Worm (Caenorhabditis elegans) whole organism, L4/young adult: Measurements from ENCODE around the gene frm-5.1.
"Not testable (repeated sequence)": the region's sequence is repeated elsewhere in the genome, so short reads cannot be mapped to it uniquely, and the experiment has no call there.

Experiments used
- W03F9.2 ChIP-seq: fragments of 150-350 bp; optimal IDR thresholded peaks from 2 replicates; lab custom pipeline; 2014; ENCODE audit warnings: missing biosample characterization, missing genetic modification characterization
- dao-5 ChIP-seq: sonication (generic microtip); optimal IDR thresholded peaks from 2 replicates; lab custom pipeline; 2016; ENCODE audit warnings: missing genotype, missing genetic modification characterization, moderate library complexity, missing compliant biosample characterization
- him-1 ChIP-seq: sonication (generic microtip); optimal IDR thresholded peaks from 2 replicates; lab custom pipeline; 2016; ENCODE audit warnings: missing genotype, missing genetic modification reagents, missing genetic modification characterization, missing compliant biosample characterization

frm-5.1 gene

DNA sequence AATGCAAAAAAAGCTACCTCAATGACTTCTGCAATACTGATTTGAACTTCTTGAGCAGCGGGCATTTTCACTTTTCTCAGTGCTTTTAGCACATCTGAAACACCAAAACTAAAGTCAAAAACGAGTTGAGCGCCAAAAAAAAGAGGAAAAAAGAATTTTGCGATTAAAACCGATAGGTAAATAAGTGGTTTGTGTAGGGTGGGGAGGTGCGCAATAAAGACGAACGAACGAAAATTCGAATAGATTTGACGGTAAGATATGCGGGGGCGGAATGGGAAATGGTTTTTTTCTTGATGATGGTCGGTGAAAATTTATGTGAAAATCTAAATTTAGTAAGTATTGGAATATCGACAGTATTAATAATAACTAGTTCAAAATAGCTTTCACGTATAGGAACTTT is at the start of gene frm-5.1:
TSS of gene frm-5.1 (minus strand) at position 101 of the 400 bp plus-strand sequence.
- TF ChIP-seq dao-5 (no peak), W03F9.2 (tag; lab: Kevin White, UChicago) (no peak), him-1 (tag; lab: Kevin White, UChicago) (no peak)

- no peak for TF ChIP-seq dao-5
- no peak for TF ChIP-seq him-1 (tag; lab: Kevin White, UChicago)
- no peak for TF ChIP-seq W03F9.2 (tag; lab: Kevin White, UChicago)
Measured at ce11 chrIV:97681-98080, 49.0 kb upstream of the frm-5.1 start.

DNA sequence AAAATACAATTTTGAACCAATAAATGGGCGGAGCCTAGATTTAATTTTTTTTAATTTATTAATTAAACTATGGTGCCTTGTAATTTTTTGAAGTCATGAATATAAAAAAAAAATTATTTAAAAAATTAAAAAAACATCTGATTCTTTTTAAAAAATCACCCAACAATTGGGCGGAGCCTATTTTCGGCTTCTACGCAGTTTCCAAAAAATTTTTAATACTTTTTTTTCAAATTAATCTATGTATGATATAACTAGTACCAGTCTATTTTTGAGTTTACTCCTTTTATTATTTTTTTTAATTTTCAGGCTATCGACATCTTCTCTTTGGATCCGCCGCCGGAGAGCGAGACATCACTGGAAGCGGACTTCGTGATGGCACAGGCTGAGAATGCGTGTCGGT is 43.0 kb upstream of the frm-5.1 start, which contains the start of gene tpa-1:
TSS of gene tpa-1 (plus strand) at position 301 of the 400 bp plus-strand sequence.
- no peak for TF ChIP-seq him-1 (tag; lab: Kevin White, UChicago)
- no peak for TF ChIP-seq W03F9.2 (tag; lab: Kevin White, UChicago)
- TF ChIP-seq dao-5 = no peak

DNA sequence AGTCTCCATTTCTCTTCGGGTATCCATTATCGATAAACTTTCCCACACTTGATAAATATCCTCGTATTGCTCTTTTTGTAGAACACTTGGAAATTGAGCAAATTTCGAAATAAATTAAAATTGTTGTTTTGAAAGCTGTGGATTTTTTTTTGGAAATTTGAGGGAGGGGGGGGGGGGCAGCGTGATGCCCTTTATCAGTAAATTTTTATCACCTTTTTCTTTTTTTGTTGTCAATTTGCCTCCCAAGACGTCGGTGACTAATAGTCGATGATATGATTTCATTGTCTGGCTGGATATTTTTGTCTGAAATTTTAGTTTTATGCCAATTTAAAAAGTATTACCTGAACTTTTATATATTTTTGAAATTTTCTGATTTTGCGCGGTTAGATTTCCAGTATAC is 41.3 kb upstream of the frm-5.1 start, which contains the start of gene scl-23:
TSS of gene scl-23 (minus strand) at position 101 of the 400 bp plus-strand sequence.
- no peak for TF ChIP-seq dao-5
- TF ChIP-seq W03F9.2 (tag; lab: Kevin White, UChicago) = no peak
- TF ChIP-seq him-1 (tag; lab: Kevin White, UChicago) = no peak

ce11 chrIV:86744-87143 is 38.1 kb upstream of the frm-5.1 start:
- no peak for TF ChIP-seq dao-5
- no peak for TF ChIP-seq W03F9.2 (tag; lab: Kevin White, UChicago)
- TF ChIP-seq him-1 (tag; lab: Kevin White, UChicago) = no peak

- no peak for TF ChIP-seq him-1 (tag; lab: Kevin White, UChicago)
- no peak for TF ChIP-seq W03F9.2 (tag; lab: Kevin White, UChicago)
- no peak for TF ChIP-seq dao-5
Measured at ce11 chrIV:82309-82708, 33.6 kb upstream of the frm-5.1 start.

- TF ChIP-seq him-1 (tag; lab: Kevin White, UChicago) (no peak), dao-5 (no peak), W03F9.2 (tag; lab: Kevin White, UChicago) (no peak)
Measured at ce11 chrIV:81428-81827, 32.7 kb upstream of the frm-5.1 start.

- TF ChIP-seq W03F9.2 (tag; lab: Kevin White, UChicago) = no peak
- TF ChIP-seq dao-5 = no peak
Measured at ce11 chrIV:80943-81342, 32.3 kb upstream of the frm-5.1 start.

DNA sequence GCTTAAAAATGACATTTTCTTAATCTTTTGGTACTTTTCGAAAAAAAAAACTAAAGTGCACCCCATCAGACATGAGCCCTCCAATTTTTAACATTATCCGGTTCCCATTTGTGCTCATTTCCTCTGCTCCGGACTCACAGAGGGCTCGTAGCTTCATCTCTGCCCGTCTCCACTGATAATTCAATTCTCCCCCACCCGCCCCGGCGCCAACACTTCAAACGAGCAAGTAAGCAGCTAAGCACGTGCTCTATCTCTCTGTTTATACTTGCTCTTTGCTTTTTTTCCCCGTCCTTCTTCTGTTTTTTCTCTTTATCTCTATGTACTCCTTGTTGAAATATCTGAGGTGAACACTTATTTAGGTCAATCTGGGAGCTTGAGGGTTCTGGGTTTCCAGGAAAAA is 30.5 kb upstream of the frm-5.1 start, which contains the start of gene T05C7.9:
TSS of gene T05C7.9 (plus strand) at position 72 of the 400 bp plus-strand sequence.
- no peak for TF ChIP-seq him-1 (tag; lab: Kevin White, UChicago)
- TF ChIP-seq W03F9.2 (tag; lab: Kevin White, UChicago) = no peak
- no peak for TF ChIP-seq dao-5

- TF ChIP-seq dao-5 (no peak), him-1 (tag; lab: Kevin White, UChicago) (no peak), W03F9.2 (tag; lab: Kevin White, UChicago) (no peak)
Measured at ce11 chrIV:78206-78605, 29.5 kb upstream of the frm-5.1 start.

- no peak for TF ChIP-seq dao-5
- no peak for TF ChIP-seq W03F9.2 (tag; lab: Kevin White, UChicago)
- no peak for TF ChIP-seq him-1 (tag; lab: Kevin White, UChicago)
Measured at ce11 chrIV:77421-77820, 28.7 kb upstream of the frm-5.1 start.

DNA sequence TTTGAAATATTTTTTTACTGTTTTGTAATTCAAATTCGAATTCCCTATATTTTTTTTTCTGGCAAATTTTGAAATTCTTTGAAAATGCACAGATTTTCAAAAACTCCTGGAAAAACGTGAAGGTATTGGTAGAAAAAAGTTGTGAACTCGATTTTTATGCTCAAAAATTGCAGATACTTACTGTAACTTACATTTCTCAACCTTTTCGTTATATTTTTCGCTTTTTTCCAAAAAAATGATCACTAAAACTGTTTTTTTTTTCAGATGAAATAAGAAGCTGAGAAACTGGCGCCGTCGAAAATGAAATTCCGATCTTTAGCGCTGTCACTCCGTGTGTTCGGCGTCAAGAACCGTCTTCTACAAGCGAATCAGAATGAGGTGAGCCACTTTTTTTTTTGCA is 27.4 kb upstream of the frm-5.1 start, which contains the start of gene T05C7.8:
TSS of gene T05C7.8 (plus strand) at position 301 of the 400 bp plus-strand sequence.
- no peak for TF ChIP-seq him-1 (tag; lab: Kevin White, UChicago)
- no peak for TF ChIP-seq dao-5
- no peak for TF ChIP-seq W03F9.2 (tag; lab: Kevin White, UChicago)

DNA sequence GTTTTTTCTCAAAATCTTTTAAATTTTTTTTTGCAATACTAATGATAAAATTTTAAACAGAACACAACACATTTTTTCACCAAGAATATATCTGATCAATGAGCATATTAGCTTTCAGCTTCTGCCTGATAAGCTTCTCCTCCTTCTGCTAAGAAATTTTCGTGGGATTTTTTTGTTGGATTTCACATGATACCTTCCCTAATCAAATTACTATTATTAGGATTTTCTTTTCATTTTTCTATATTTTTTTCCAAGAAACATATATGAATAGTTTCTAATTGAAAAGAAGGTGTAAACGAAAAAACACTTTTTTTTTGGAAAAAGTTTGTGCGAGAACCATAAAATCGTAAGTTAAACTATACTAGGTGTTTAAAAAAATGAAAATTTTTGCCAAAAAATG is 24.5 kb upstream of the frm-5.1 start:
- TF ChIP-seq him-1 (tag; lab: Kevin White, UChicago) (no peak), W03F9.2 (tag; lab: Kevin White, UChicago) (no peak), dao-5 (no peak)

ce11 chrIV:71266-71665 is 22.6 kb upstream of the frm-5.1 start:
- no peak for TF ChIP-seq him-1 (tag; lab: Kevin White, UChicago)
- TF ChIP-seq W03F9.2 (tag; lab: Kevin White, UChicago) = no peak
- no peak for TF ChIP-seq dao-5

- TF ChIP-seq W03F9.2 (tag; lab: Kevin White, UChicago); dao-5; him-1 (tag; lab: Kevin White, UChicago): not testable (repeated sequence)
Measured at ce11 chrIV:61448-61847, 12.8 kb upstream of the frm-5.1 start, which contains the start of gene T05C7.7. T05C7.7 (plus strand) TSS chrIV:61748.
